Worm (Caenorhabditis elegans): Measurements from ENCODE around the gene skr-3.

- TF ChIP-seq cog-1 (tag; optimal IDR thresholded peaks at IDR 0.05): no peak
- TF ChIP-seq ztf-29 (GFP tag; IDR thresholded peaks at IDR 0.05): no peak
- no peak for TF ChIP-seq flt-1 (GFP tag; IDR thresholded peaks at IDR 0.05)
- TF ChIP-seq klf-2 (GFP tag; conservative IDR thresholded peaks at IDR 0.05): no peak
Measured at ce11 chrV:16141071-16141470, 20.2 kb downstream of the skr-3 start, which contains the start of gene clc-32.
